Worm (Caenorhabditis elegans) whole organism, mixed stage, embryonic: ENCODE results near the gene F55G1.1.

Experiments
- M03D4.4 ChIP-seq: sonication (generic microtip); optimal IDR thresholded peaks from 2 replicates; lab custom pipeline; 2017; ENCODE audit warnings: mild to moderate bottlenecking, missing genetic modification characterization, missing compliant biosample characterization
- bed-3 ChIP-seq: fragments of 200-800 bp; sonication (Bioruptor generic); optimal IDR thresholded peaks from 3 replicates; lab custom pipeline; 2018; ENCODE audit warnings: mild to moderate bottlenecking, missing genetic modification characterization, moderate library complexity, missing compliant biosample characterization
- blmp-1 ChIP-seq: fragments of 150-350 bp; optimal IDR thresholded peaks from 2 replicates; lab custom pipeline; 2014; ENCODE audit warnings: missing biosample characterization, missing genetic modification characterization
- ceh-39 ChIP-seq: fragments of 150-350 bp; optimal IDR thresholded peaks from 2 replicates; lab custom pipeline; 2014; ENCODE audit warnings: missing biosample characterization, missing genetic modification characterization
- ceh-43 ChIP-seq: fragments of 200-800 bp; sonication (Bioruptor generic); optimal IDR thresholded peaks from 2 replicates; lab custom pipeline; 2018; ENCODE audit warnings: mild to moderate bottlenecking, missing genetic modification characterization, moderate library complexity, missing compliant biosample characterization
- ceh-83 ChIP-seq: fragments of 200-800 bp; sonication (Bioruptor generic); optimal IDR thresholded peaks from 2 replicates; lab custom pipeline; 2018; ENCODE audit warnings: mild to moderate bottlenecking, missing genetic modification characterization, missing compliant biosample characterization
- ces-1 ChIP-seq: fragments of 150-350 bp; optimal IDR thresholded peaks from 2 replicates; lab custom pipeline; 2014; ENCODE audit warnings: missing biosample characterization, missing genetic modification reagents, missing genetic modification characterization
- cnd-1 ChIP-seq: fragments of 200-800 bp; sonication (Bioruptor generic); optimal IDR thresholded peaks from 2 replicates; lab custom pipeline; 2018; ENCODE audit warnings: mild to moderate bottlenecking, missing genetic modification characterization, missing compliant biosample characterization
- drap-1 ChIP-seq: fragments of 200-800 bp; sonication (Bioruptor generic); optimal IDR thresholded peaks from 3 replicates; lab custom pipeline; 2018; ENCODE audit warnings: mild to moderate bottlenecking, missing genetic modification characterization, missing compliant biosample characterization
- elt-1 ChIP-seq: sonication (generic microtip); optimal IDR thresholded peaks from 2 replicates; lab custom pipeline; 2017; ENCODE audit warnings: missing genetic modification characterization, mild to moderate bottlenecking, missing compliant biosample characterization, antibody characterized with exemption, moderate library complexity, borderline replicate concordance; ENCODE audit not compliant: insufficient read depth
- elt-3 ChIP-seq: fragments of 150-350 bp; optimal IDR thresholded peaks from 2 replicates; lab custom pipeline; 2014; ENCODE audit warnings: missing biosample characterization, missing genetic modification characterization
- flh-1 ChIP-seq: fragments of 200-800 bp; sonication (Bioruptor generic); optimal IDR thresholded peaks from 2 replicates; lab custom pipeline; 2018; ENCODE audit warnings: mild to moderate bottlenecking, missing genetic modification characterization, moderate library complexity, missing compliant biosample characterization
- ham-2 ChIP-seq: fragments of 200-800 bp; sonication (Bioruptor generic); optimal IDR thresholded peaks from 2 replicates; lab custom pipeline; 2018; ENCODE audit warnings: mild to moderate bottlenecking, missing genetic modification characterization, missing compliant biosample characterization
- hlh-1 ChIP-seq: fragments of 150-350 bp; optimal IDR thresholded peaks from 2 replicates; lab custom pipeline; 2014; ENCODE audit warnings: missing biosample characterization, missing genetic modification reagents, missing genetic modification characterization
- lin-13 ChIP-seq: fragments of 150-350 bp; optimal IDR thresholded peaks from 2 replicates; lab custom pipeline; 2014; ENCODE audit warnings: missing biosample characterization, missing genetic modification characterization
- lin-32 ChIP-seq: fragments of 200-800 bp; sonication (Bioruptor generic); optimal IDR thresholded peaks from 2 replicates; lab custom pipeline; 2018; ENCODE audit warnings: mild to moderate bottlenecking, missing genetic modification characterization, missing compliant biosample characterization
- lsy-2 ChIP-seq: fragments of 150-350 bp; optimal IDR thresholded peaks from 2 replicates; lab custom pipeline; 2014; ENCODE audit warnings: missing biosample characterization, missing genetic modification characterization
- mab-5 ChIP-seq: fragments of 150-350 bp; optimal IDR thresholded peaks from 2 replicates; lab custom pipeline; 2014; ENCODE audit warnings: missing biosample characterization, missing genetic modification characterization
- mep-1 ChIP-seq: fragments of 150-350 bp; optimal IDR thresholded peaks from 2 replicates; lab custom pipeline; 2017; ENCODE audit warnings: missing biosample characterization, missing genetic modification reagents, missing genetic modification characterization, inconsistent platforms
- mls-2 ChIP-seq: sonication (generic microtip); optimal IDR thresholded peaks from 2 replicates; lab custom pipeline; 2016; ENCODE audit warnings: mild to moderate bottlenecking, missing genetic modification characterization, moderate library complexity, missing compliant biosample characterization
- nhr-12 ChIP-seq: fragments of 150-350 bp; optimal IDR thresholded peaks from 2 replicates; lab custom pipeline; 2014; ENCODE audit warnings: missing biosample characterization, missing genetic modification characterization
- nhr-2 ChIP-seq: fragments of 150-350 bp; optimal IDR thresholded peaks from 2 replicates; lab custom pipeline; 2014; ENCODE audit warnings: missing biosample characterization, missing genetic modification characterization
- nhr-237 ChIP-seq: fragments of 150-350 bp; optimal IDR thresholded peaks from 2 replicates; lab custom pipeline; 2014; ENCODE audit warnings: missing biosample characterization, missing genetic modification characterization
- nhr-28 ChIP-seq: fragments of 150-350 bp; optimal IDR thresholded peaks from 2 replicates; lab custom pipeline; 2014; ENCODE audit warnings: missing biosample characterization, missing genetic modification characterization
- nhr-76 ChIP-seq: sonication (generic microtip); optimal IDR thresholded peaks from 2 replicates; lab custom pipeline; 2017; ENCODE audit warnings: missing biosample characterization, missing genetic modification characterization
- pha-4 ChIP-seq: fragments of 150-350 bp; optimal IDR thresholded peaks from 2 replicates; lab custom pipeline; 2018; ENCODE audit warnings: missing biosample characterization, missing genetic modification reagents, missing genetic modification characterization
- sem-2 ChIP-seq: fragments of 200-800 bp; sonication (Bioruptor generic); optimal IDR thresholded peaks from 2 replicates; lab custom pipeline; 2018; ENCODE audit warnings: mild to moderate bottlenecking, missing genetic modification characterization, missing compliant biosample characterization
- snpc-4 ChIP-seq: fragments of 150-350 bp; optimal IDR thresholded peaks from 2 replicates; lab custom pipeline; 2014; ENCODE audit warnings: missing biosample characterization, missing genetic modification characterization
- sptf-1 ChIP-seq: sonication (generic microtip); optimal IDR thresholded peaks from 2 replicates; lab custom pipeline; 2017; ENCODE audit warnings: mild to moderate bottlenecking, missing genetic modification characterization, moderate library complexity, missing compliant biosample characterization
- tbx-8 ChIP-seq: fragments of 200-800 bp; sonication (Bioruptor generic); optimal IDR thresholded peaks from 2 replicates; lab custom pipeline; 2018; ENCODE audit warnings: mild to moderate bottlenecking, missing genetic modification characterization, moderate library complexity, missing compliant biosample characterization
- unc-120 ChIP-seq: sonication (generic microtip); optimal IDR thresholded peaks from 2 replicates; lab custom pipeline; 2017; ENCODE audit warnings: missing genetic modification characterization, missing compliant biosample characterization; ENCODE audit not compliant: poor library complexity, severe bottlenecking
- unc-39 ChIP-seq: fragments of 150-350 bp; optimal IDR thresholded peaks from 2 replicates; lab custom pipeline; 2014; ENCODE audit warnings: missing biosample characterization, missing genetic modification characterization
- unc-62 ChIP-seq: fragments of 150-350 bp; optimal IDR thresholded peaks from 2 replicates; lab custom pipeline; 2014; ENCODE audit warnings: missing biosample characterization, missing genetic modification reagents, missing genetic modification characterization
- zip-8 ChIP-seq: fragments of 150-350 bp; optimal IDR thresholded peaks from 2 replicates; lab custom pipeline; 2014; ENCODE audit warnings: missing biosample characterization, missing genetic modification characterization
- ztf-11 ChIP-seq: fragments of 150-350 bp; optimal IDR thresholded peaks from 2 replicates; lab custom pipeline; 2014; ENCODE audit warnings: missing biosample characterization, missing genetic modification characterization

F55G1.1 gene

DNA sequence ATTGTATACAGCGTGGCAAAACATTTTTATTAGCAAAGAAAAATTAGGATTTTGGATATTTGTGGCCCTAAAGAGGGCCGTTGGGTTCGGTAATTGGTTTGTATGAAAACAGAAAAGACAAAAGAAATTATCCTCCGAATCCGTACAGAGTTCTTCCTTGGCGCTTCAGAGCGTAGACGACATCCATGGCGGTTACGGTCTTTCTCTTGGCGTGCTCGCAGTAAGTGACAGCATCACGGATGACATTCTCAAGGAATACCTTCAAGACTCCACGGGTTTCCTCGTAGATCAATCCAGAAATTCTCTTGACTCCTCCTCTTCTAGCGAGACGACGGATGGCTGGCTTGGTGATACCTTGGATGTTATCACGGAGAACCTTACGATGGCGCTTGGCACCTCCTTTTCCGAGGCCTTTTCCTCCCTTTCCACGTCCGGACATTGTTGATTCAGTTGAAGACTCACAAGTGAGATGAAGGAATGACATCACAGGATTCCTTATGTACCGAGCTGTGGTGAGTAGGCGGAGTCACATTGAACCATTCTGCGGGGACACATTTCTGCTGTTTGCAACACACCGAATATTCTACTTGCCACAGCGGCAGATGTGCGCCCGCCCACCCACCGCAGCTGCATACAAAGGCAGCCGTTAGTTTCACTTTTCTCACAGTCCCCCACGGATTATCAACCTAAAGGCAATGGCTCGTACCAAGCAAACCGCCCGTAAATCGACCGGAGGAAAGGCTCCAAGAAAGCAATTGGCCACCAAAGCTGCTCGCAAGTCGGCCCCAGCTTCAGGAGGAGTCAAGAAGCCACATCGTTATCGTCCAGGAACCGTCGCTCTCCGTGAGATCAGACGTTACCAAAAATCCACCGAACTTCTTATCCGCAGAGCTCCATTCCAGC, 3.8 kb upstream of the F55G1.1 start, which contains the start of the genes his-60 and his-59:
Gene his-60, minus strand, starts transcription at position 439 of the 903 bp plus-strand sequence.
Gene his-59, plus strand, starts transcription at position 696 of the 903 bp plus-strand sequence.
- peak; percentile 24 for TF ChIP-seq unc-39 (tag; lab: Kevin White, UChicago)
- TF ChIP-seq mab-5 (tag; lab: Kevin White, UChicago): no peak
- no peak for TF ChIP-seq elt-1
- TF ChIP-seq ces-1: peak; percentile 6
- peak; percentile 83 for TF ChIP-seq ceh-83 (GFP tag; lab: Kevin White, UChicago)
- peak; percentile 77 for TF ChIP-seq M03D4.4 (tag; lab: Kevin White, UChicago)
- peak; percentile 51 for TF ChIP-seq nhr-2 (tag; lab: Kevin White, UChicago)
- peak; percentile 93 for TF ChIP-seq ztf-11 (tag; lab: Kevin White, UChicago)
- TF ChIP-seq nhr-76 (tag; lab: Kevin White, UChicago): no peak
- peak; percentile 92 for TF ChIP-seq cnd-1 (tag; lab: Kevin White, UChicago)
- TF ChIP-seq hlh-1: no peak
- no peak for TF ChIP-seq bed-3 (GFP tag; lab: Kevin White, UChicago)
- TF ChIP-seq nhr-237 (tag; lab: Kevin White, UChicago): no peak
- no peak for TF ChIP-seq ham-2
- TF ChIP-seq sptf-1 (tag; lab: Kevin White, UChicago): peak; percentile 44
- TF ChIP-seq zip-8: no peak
- TF ChIP-seq ceh-43 (GFP tag; lab: Kevin White, UChicago): peak; percentile 48
- peak; percentile 88 for TF ChIP-seq pha-4
- TF ChIP-seq flh-1 (GFP tag; lab: Kevin White, UChicago): no peak
- no peak for TF ChIP-seq blmp-1 (tag; lab: Kevin White, UChicago)
- no peak for TF ChIP-seq elt-3 (tag; lab: Kevin White, UChicago)
- no peak for TF ChIP-seq unc-120 (tag; lab: Kevin White, UChicago)
- peak; percentile 80 for TF ChIP-seq ceh-39 (tag; lab: Kevin White, UChicago)
- peak; percentile 25 for TF ChIP-seq unc-62 (GFP tag; lab: Kevin White, UChicago)
- peak; percentile 97 for TF ChIP-seq lin-13 (tag; lab: Kevin White, UChicago)
- TF ChIP-seq nhr-28 (tag; lab: Kevin White, UChicago): no peak
- TF ChIP-seq snpc-4 (tag; lab: Kevin White, UChicago): no peak
- peak; percentile 26 for TF ChIP-seq tbx-8
- peak; percentile 63 for TF ChIP-seq drap-1 (GFP tag; lab: Kevin White, UChicago)
- TF ChIP-seq lsy-2 (tag; lab: Kevin White, UChicago): peak; percentile 24
- TF ChIP-seq lin-32: peak; percentile 84
- peak; percentile 70 for TF ChIP-seq mep-1 (tag; lab: Kevin White, UChicago)
- TF ChIP-seq sem-2: peak; percentile 63
- TF ChIP-seq nhr-12 (tag; lab: Kevin White, UChicago): peak; percentile 53
- peak; percentile 52 for TF ChIP-seq mls-2 (tag; lab: Kevin White, UChicago)

DNA sequence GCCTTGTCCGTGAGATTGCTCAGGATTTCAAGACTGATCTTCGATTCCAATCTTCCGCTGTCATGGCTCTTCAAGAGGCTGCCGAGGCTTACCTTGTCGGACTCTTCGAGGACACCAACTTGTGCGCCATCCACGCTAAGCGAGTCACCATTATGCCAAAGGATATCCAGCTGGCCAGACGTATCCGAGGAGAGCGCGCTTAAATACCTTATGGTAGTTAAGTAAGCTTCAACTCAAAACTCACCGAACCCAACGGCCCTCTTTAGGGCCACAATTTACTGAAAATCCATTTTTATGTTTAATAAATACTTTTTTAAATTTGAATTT, 3.1 kb upstream of the F55G1.1 start:
- no peak for TF ChIP-seq mls-2 (tag; lab: Kevin White, UChicago)
- no peak for TF ChIP-seq lin-32
- TF ChIP-seq nhr-12 (tag; lab: Kevin White, UChicago): no peak
- TF ChIP-seq ceh-43 (GFP tag; lab: Kevin White, UChicago): no peak
- no peak for TF ChIP-seq zip-8

DNA sequence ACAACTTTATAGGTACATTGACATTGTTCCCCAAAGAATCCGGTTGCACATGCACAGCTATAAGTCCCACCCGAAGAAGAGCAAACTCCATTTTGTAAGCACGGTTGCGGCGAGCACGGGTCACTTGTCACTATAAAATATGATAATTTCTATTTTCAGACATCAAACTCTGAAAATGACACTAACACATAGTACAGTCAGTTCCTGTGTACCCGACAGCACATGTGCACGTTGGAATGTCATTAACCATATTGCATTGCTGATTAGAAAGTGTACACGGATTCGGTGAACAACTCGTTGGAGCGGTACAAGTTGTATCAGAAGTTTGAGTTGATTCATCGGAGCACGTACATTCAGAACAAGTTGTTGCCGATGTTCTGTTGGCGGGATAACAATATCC, 5.6 kb downstream of the F55G1.1 start:
- no peak for TF ChIP-seq nhr-237 (tag; lab: Kevin White, UChicago)
- TF ChIP-seq pha-4: no peak
- TF ChIP-seq ceh-43 (GFP tag; lab: Kevin White, UChicago): no peak
- TF ChIP-seq bed-3 (GFP tag; lab: Kevin White, UChicago): no peak
- no peak for TF ChIP-seq ces-1
- no peak for TF ChIP-seq unc-120 (tag; lab: Kevin White, UChicago)
